Worm (Caenorhabditis elegans): ENCODE data around the gene pld-1.

pld-1 gene

ce11 chrII:5057315-5057714 is 34.2 kb downstream of the pld-1 start (continued):
- TF ChIP-seq snpc-1.2 (GFP tag; IDR thresholded peaks at IDR 0.05), result peak; percentile 77
- TF ChIP-seq php-3 (GFP tag; IDR thresholded peaks at IDR 0.05), result no peak
- TF ChIP-seq lin-15B (tag; optimal IDR thresholded peaks at IDR 0.05), result no peak
- TF ChIP-seq zag-1 (tag; optimal IDR thresholded peaks at IDR 0.05), result no peak
- peak; percentile 30 for TF ChIP-seq lin-13 (GFP tag; optimal IDR thresholded peaks at IDR 0.05)
- no peak for TF ChIP-seq jun-1 (tag; optimal IDR thresholded peaks at IDR 0.05)
- no peak for TF ChIP-seq nhr-41 (GFP tag; IDR thresholded peaks at IDR 0.05)
- TF ChIP-seq rbr-2 (tag; optimal IDR thresholded peaks at IDR 0.05), result peak; percentile 68
- peak; percentile 75 for TF ChIP-seq hmg-1.1 (GFP tag; IDR thresholded peaks at IDR 0.05)
- TF ChIP-seq ztf-11 (tag; optimal IDR thresholded peaks at IDR 0.05), result no peak
- peak; percentile 76 for TF ChIP-seq mep-1 (tag; optimal IDR thresholded peaks at IDR 0.05)
- TF ChIP-seq D1046.2 (GFP tag; IDR thresholded peaks at IDR 0.05), result peak; percentile 91
- no peak for TF ChIP-seq nhr-11 (tag; optimal IDR thresholded peaks at IDR 0.05)
- TF ChIP-seq F10B5.3 (tag; optimal IDR thresholded peaks at IDR 0.05), result peak; percentile 63
- peak in 1 of 2 experiments; percentile 55 for TF ChIP-seq mdl-1 (tag; optimal IDR thresholded peaks at IDR 0.05)
- TF ChIP-seq nhr-76 (tag; optimal IDR thresholded peaks at IDR 0.05), result no peak
- TF ChIP-seq set-16 (GFP tag; IDR thresholded peaks at IDR 0.05), result peak; percentile 20; the same call in 1 of the 2 replicates
- peak; percentile 83 for TF ChIP-seq daf-19 (GFP tag; conservative IDR thresholded peaks at IDR 0.05)
- TF ChIP-seq tag-97 (GFP tag; IDR thresholded peaks at IDR 0.05), result no peak
- TF ChIP-seq Y5F2A.4 (GFP tag; optimal IDR thresholded peaks at IDR 0.05), result no peak
- TF ChIP-seq tra-1 (GFP tag; IDR thresholded peaks at IDR 0.05), result 0 out of 2 replicates have a peak, but pooled peaks have one; percentile 35
- TF ChIP-seq nhr-111 (GFP tag; optimal IDR thresholded peaks at IDR 0.05), result peak; percentile 52
- TF ChIP-seq snpc-4 (tag; optimal IDR thresholded peaks at IDR 0.05), result peak; percentile 93
- TF ChIP-seq lir-3 (tag; optimal IDR thresholded peaks at IDR 0.05), result no peak
- no peak for TF ChIP-seq unc-39 (tag; optimal IDR thresholded peaks at IDR 0.05)
- no peak for TF ChIP-seq daf-12 (tag; optimal IDR thresholded peaks at IDR 0.05)
- TF ChIP-seq dpl-1 (GFP tag; optimal IDR thresholded peaks at IDR 0.05), result peak; percentile 54
- peak; percentile 89 for TF ChIP-seq lin-38 (GFP tag; IDR thresholded peaks at IDR 0.05)
- TF ChIP-seq nhr-48 (tag; optimal IDR thresholded peaks at IDR 0.05), result peak; percentile 34
- TF ChIP-seq cey-2 (tag; optimal IDR thresholded peaks at IDR 0.05; ENCODE audit: borderline replicate concordance, insufficient read depth), result no peak

- TF ChIP-seq ctbp-1 (GFP tag; IDR thresholded peaks at IDR 0.05) (peak; percentile 10; the same call in 1 of the 2 replicates), ZK337.2 (GFP tag; IDR thresholded peaks at IDR 0.05) (no peak), mxl-3 (GFP tag; optimal IDR thresholded peaks at IDR 0.05) (no peak), tag-97 (GFP tag; IDR thresholded peaks at IDR 0.05) (no peak), ceh-28 (tag; optimal IDR thresholded peaks at IDR 0.05) (no peak), unc-39 (tag; optimal IDR thresholded peaks at IDR 0.05) (no peak), rbr-2 (tag; optimal IDR thresholded peaks at IDR 0.05) (no peak), zfp-2 (tag; optimal IDR thresholded peaks at IDR 0.05) (no peak), madf-9 (GFP tag; conservative IDR thresholded peaks at IDR 0.05) (no peak), nhr-42 (GFP tag; IDR thresholded peaks at IDR 0.05) (no peak), T26A8.4 (GFP tag; IDR thresholded peaks at IDR 0.05) (no peak), jun-1 (tag; optimal IDR thresholded peaks at IDR 0.05) (no peak), nhr-48 (tag; optimal IDR thresholded peaks at IDR 0.05) (no peak), cey-2 (tag; optimal IDR thresholded peaks at IDR 0.05; ENCODE audit: borderline replicate concordance, insufficient read depth) (no peak), F26F4.8 (GFP tag; conservative IDR thresholded peaks at IDR 0.05) (no peak), ztf-11 (tag; optimal IDR thresholded peaks at IDR 0.05) (no peak), nhr-41 (GFP tag; IDR thresholded peaks at IDR 0.05) (no peak), ceh-44 (GFP tag; IDR thresholded peaks at IDR 0.05) (no peak), snpc-1.2 (GFP tag; IDR thresholded peaks at IDR 0.05) (no peak), mep-1 (tag; optimal IDR thresholded peaks at IDR 0.05) (no peak), aha-1 (tag) (peak; percentile 21), aly-2 (tag; optimal IDR thresholded peaks at IDR 0.05) (no peak), sdz-12 (GFP tag; optimal IDR thresholded peaks at IDR 0.05) (no peak), egl-27 (tag; optimal IDR thresholded peaks at IDR 0.05) (no peak), daf-16 (GFP tag; optimal IDR thresholded peaks at IDR 0.05) (no peak), daf-16 (tag; optimal IDR thresholded peaks at IDR 0.05) (no peak), nhr-25 (tag; optimal IDR thresholded peaks at IDR 0.05; ENCODE audit: borderline replicate concordance, insufficient read depth) (no peak), zfp-3 (GFP tag; conservative IDR thresholded peaks at IDR 0.05) (0 out of 2 replicates have a peak, but pooled peaks have one; percentile 19), madf-5 (GFP tag; IDR thresholded peaks at IDR 0.05) (peak in 1 of 2 experiments; percentile 40; a peak in 1 of 4 replicates)
These were observed 35.2 kb downstream of the pld-1 start for ce11 chrII:5056254-5056653.

Data from whole organism, L4 larva.